Fruit fly (Drosophila melanogaster) whole organism, embryonic: Measurements from ENCODE around the gene CG11617.

Source experiments
- ATbp ChIP-seq: fragments of 200-800 bp; sonication (Bioruptor generic); optimal IDR thresholded peaks from 2 replicates; lab custom pipeline; 2017; ENCODE audit warnings: missing biosample characterization, mild to moderate bottlenecking, missing genetic modification characterization, missing genetic modification reagents
- Awh ChIP-seq: fragments of 200-800 bp; sonication (Bioruptor generic); IDR thresholded peaks from 2 replicates; pipeline ENCODE4, ENCODE4 v1.3.6; 2022; ENCODE audit warnings: missing biosample characterization, missing genetic modification characterization
- BtbVII ChIP-seq: fragments of 200-800 bp; sonication (Bioruptor generic); optimal IDR thresholded peaks from 3 replicates; lab custom pipeline; 2017; ENCODE audit warnings: missing biosample characterization, mild to moderate bottlenecking, missing genetic modification characterization
- CG10654 ChIP-seq: fragments of 200-800 bp; sonication (Bioruptor generic); optimal IDR thresholded peaks from 2 replicates; lab custom pipeline; 2016; ENCODE audit warnings: missing biosample characterization, missing genetic modification characterization
- CG11085 ChIP-seq: fragments of 200-800 bp; sonication (Bioruptor generic); IDR thresholded peaks from 2 replicates; pipeline ENCODE4 v1.3.6; 2022; ENCODE audit warnings: missing biosample characterization, missing genetic modification characterization
- CG11398 ChIP-seq: fragments of 200-800 bp; sonication (Bioruptor generic); optimal IDR thresholded peaks from 2 replicates; lab custom pipeline; 2016; ENCODE audit warnings: missing biosample characterization, missing genetic modification characterization
- CG11456 ChIP-seq: fragments of 200-800 bp; sonication (Bioruptor generic); IDR thresholded peaks from 3 replicates; pipeline ENCODE4 v1.3.6; 2022; ENCODE audit warnings: missing biosample characterization, missing genetic modification characterization
- CG11695 ChIP-seq: fragments of 200-800 bp; sonication (Bioruptor generic); IDR thresholded peaks from 3 replicates; pipeline ENCODE4 v1.3.6; 2022; ENCODE audit warnings: missing biosample characterization, missing genetic modification characterization
- CG11696 ChIP-seq: fragments of 200-800 bp; sonication (Bioruptor generic); IDR thresholded peaks from 2 replicates; pipeline ENCODE4 v1.3.6; 2022; ENCODE audit warnings: missing biosample characterization, missing genetic modification characterization
- CG12155 ChIP-seq: fragments of 200-800 bp; sonication (Bioruptor generic); optimal IDR thresholded peaks from 3 replicates; lab custom pipeline; 2016; ENCODE audit warnings: missing biosample characterization, missing genetic modification characterization
- CG13775 ChIP-seq: fragments of 200-800 bp; sonication (Bioruptor generic); optimal IDR thresholded peaks from 3 replicates; lab custom pipeline; 2017; ENCODE audit warnings: missing biosample characterization, mild to moderate bottlenecking, missing genetic modification characterization
- CG14014 ChIP-seq: fragments of 200-800 bp; sonication (Bioruptor generic); IDR thresholded peaks from 2 replicates; pipeline ENCODE4 v1.3.6; 2022; ENCODE audit warnings: missing biosample characterization, missing genetic modification characterization
- CG14441 ChIP-seq: fragments of 200-800 bp; sonication (Bioruptor generic); IDR thresholded peaks from 2 replicates; pipeline ENCODE4 v1.3.6; 2022; ENCODE audit warnings: missing biosample characterization, missing genetic modification characterization
- CG15514 ChIP-seq: fragments of 200-800 bp; sonication (Bioruptor generic); optimal IDR thresholded peaks from 3 replicates; lab custom pipeline; 2017; ENCODE audit warnings: missing biosample characterization, missing genetic modification characterization, mild to moderate bottlenecking, moderate library complexity, missing genetic modification reagents
- CG17385 ChIP-seq: fragments of 200-800 bp; sonication (Bioruptor generic); optimal IDR thresholded peaks from 3 replicates; lab custom pipeline; 2018; ENCODE audit warnings: missing biosample characterization, mild to moderate bottlenecking, missing genetic modification characterization
- CG2199 ChIP-seq: fragments of 200-800 bp; sonication (Bioruptor generic); IDR thresholded peaks from 3 replicates; pipeline ENCODE4 v1.3.6; 2022; ENCODE audit warnings: missing biosample characterization, missing genetic modification characterization
- CG32532 ChIP-seq: fragments of 200-800 bp; sonication (Bioruptor generic); IDR thresholded peaks from 2 replicates; pipeline ENCODE4 v1.3.6; 2022; ENCODE audit warnings: missing biosample characterization, missing genetic modification characterization
- CG4707 ChIP-seq: fragments of 200-800 bp; sonication (Bioruptor generic); optimal IDR thresholded peaks from 2 replicates; lab custom pipeline; 2018; ENCODE audit warnings: missing biosample characterization, mild to moderate bottlenecking, missing genetic modification characterization, moderate library complexity
- CG6689 ChIP-seq: fragments of 200-800 bp; sonication (Bioruptor generic); IDR thresholded peaks from 2 replicates; pipeline ENCODE4 v1.3.6; 2022; ENCODE audit warnings: missing biosample characterization, missing genetic modification characterization
- CG9817 ChIP-seq: fragments of 200-800 bp; sonication (Bioruptor generic); optimal IDR thresholded peaks from 2 replicates; lab custom pipeline; 2018; ENCODE audit warnings: missing biosample characterization, mild to moderate bottlenecking, missing genetic modification characterization, moderate library complexity
- CTCF ChIP-seq: fragments of 200-800 bp; sonication (Bioruptor generic); optimal IDR thresholded peaks from 2 replicates; lab custom pipeline; 2017; ENCODE audit warnings: missing biosample characterization, mild to moderate bottlenecking, missing genetic modification characterization, moderate library complexity
- Dbx ChIP-seq: fragments of 200-800 bp; sonication (Bioruptor generic); IDR thresholded peaks from 3 replicates; pipeline ENCODE4 v1.3.6; 2022; ENCODE audit warnings: missing biosample characterization, missing genetic modification characterization
- Deaf1 ChIP-seq: fragments of 200-800 bp; optimal IDR thresholded peaks from 3 replicates; lab custom pipeline; 2019; ENCODE audit warnings: missing biosample characterization, mild to moderate bottlenecking, missing genetic modification characterization, moderate library complexity
- Doc2 ChIP-seq: fragments of 200-800 bp; sonication (Bioruptor generic); IDR thresholded peaks from 2 replicates; pipeline ENCODE4 v1.3.6; 2022; ENCODE audit warnings: missing biosample characterization, missing genetic modification characterization
- Fer1 ChIP-seq: fragments of 200-800 bp; sonication (Bioruptor generic); optimal IDR thresholded peaks from 2 replicates; lab custom pipeline; 2017; ENCODE audit warnings: missing biosample characterization, mild to moderate bottlenecking, missing genetic modification characterization
- Fer3 ChIP-seq: fragments of 200-800 bp; sonication (Bioruptor generic); optimal IDR thresholded peaks from 2 replicates; lab custom pipeline; 2018; ENCODE audit warnings: missing biosample characterization, mild to moderate bottlenecking, missing genetic modification characterization, moderate library complexity
- HHEX ChIP-seq: fragments of 200-800 bp; sonication (Bioruptor generic); optimal IDR thresholded peaks from 3 replicates; lab custom pipeline; 2017; ENCODE audit warnings: missing biosample characterization, mild to moderate bottlenecking, missing genetic modification characterization, missing genetic modification reagents
- Nf-YA ChIP-seq: fragments of 200-800 bp; sonication (Bioruptor generic); IDR thresholded peaks from 2 replicates; pipeline ENCODE4 v1.3.6; 2022; ENCODE audit warnings: missing biosample characterization, missing genetic modification characterization
- Nf-YB ChIP-seq: fragments of 200-800 bp; sonication (Bioruptor generic); optimal IDR thresholded peaks from 3 replicates; lab custom pipeline; 2019; ENCODE audit warnings: missing biosample characterization, mild to moderate bottlenecking, missing genetic modification characterization, moderate library complexity
- Pdp1 ChIP-seq, 2 experiments: fragments of 200-800 bp; sonication (Bioruptor generic); optimal IDR thresholded peaks; 3 replicates each; lab custom pipeline; 2016; ENCODE audit warnings: missing biosample characterization in 2 of 2, missing genetic modification characterization in 2 of 2, mild to moderate bottlenecking in 1 of 2, moderate library complexity in 1 of 2
- Rfx ChIP-seq: fragments of 200-800 bp; sonication (Bioruptor generic); IDR thresholded peaks from 2 replicates; pipeline ENCODE4 v1.3.6; 2022; ENCODE audit warnings: missing biosample characterization, missing genetic modification characterization
- Scr ChIP-seq: fragments of 200-800 bp; sonication (Bioruptor generic); IDR thresholded peaks from 2 replicates; pipeline ENCODE4 v1.3.6; 2022; ENCODE audit warnings: missing biosample characterization, missing genetic modification characterization; ENCODE audit not compliant: partially characterized antibody
- br ChIP-seq: fragments of >200 bp; optimal IDR thresholded peaks from 2 replicates; lab custom pipeline; 2017
- cwo ChIP-seq: fragments of 200-800 bp; sonication (Bioruptor generic); optimal IDR thresholded peaks from 3 replicates; lab custom pipeline; 2017; ENCODE audit warnings: missing biosample characterization, missing genetic modification characterization, mild to moderate bottlenecking, moderate library complexity, missing genetic modification reagents
- dpn ChIP-seq, 2 experiments: fragments of 200-800 bp; sonication (Bioruptor generic); optimal IDR thresholded peaks; 3 replicates each; lab custom pipeline; 2016; ENCODE audit warnings: missing biosample characterization in 2 of 2, missing genetic modification characterization in 2 of 2
- dysf ChIP-seq: fragments of 200-800 bp; sonication (Bioruptor generic); IDR thresholded peaks from 3 replicates; pipeline ENCODE4 v1.3.6; 2022; ENCODE audit warnings: missing biosample characterization, missing genetic modification characterization
- gcm ChIP-seq: fragments of 200-800 bp; sonication (Bioruptor generic); optimal IDR thresholded peaks from 2 replicates; lab custom pipeline; 2019; ENCODE audit warnings: missing biosample characterization, mild to moderate bottlenecking, missing genetic modification characterization, moderate library complexity
- ind ChIP-seq: fragments of 200-800 bp; sonication (Bioruptor generic); optimal IDR thresholded peaks from 3 replicates; lab custom pipeline; 2016; ENCODE audit warnings: missing biosample characterization, missing genetic modification characterization
- klu ChIP-seq: fragments of 200-800 bp; sonication (Bioruptor generic); IDR thresholded peaks from 2 replicates; pipeline ENCODE4 v1.3.6; 2022; ENCODE audit warnings: missing biosample characterization, missing genetic modification characterization
- lab ChIP-seq: fragments of 200-800 bp; sonication (Bioruptor generic); optimal IDR thresholded peaks from 3 replicates; lab custom pipeline; 2017; ENCODE audit warnings: missing biosample characterization, missing genetic modification characterization, mild to moderate bottlenecking, moderate library complexity, missing genetic modification reagents
- lilli ChIP-seq: fragments of 200-800 bp; sonication (Bioruptor generic); optimal IDR thresholded peaks from 3 replicates; lab custom pipeline; 2016; ENCODE audit warnings: missing biosample characterization, missing genetic modification characterization
- oc ChIP-seq: fragments of 200-800 bp; sonication (Bioruptor generic); optimal IDR thresholded peaks from 2 replicates; lab custom pipeline; 2018; ENCODE audit warnings: missing biosample characterization, mild to moderate bottlenecking, missing genetic modification characterization, moderate library complexity
- onecut ChIP-seq: fragments of 200-800 bp; sonication (Bioruptor generic); IDR thresholded peaks from 2 replicates; pipeline ENCODE4 v1.3.6; 2022; ENCODE audit warnings: missing biosample characterization, missing genetic modification characterization
- phol ChIP-seq: fragments of 200-800 bp; sonication (Bioruptor generic); optimal IDR thresholded peaks from 3 replicates; lab custom pipeline; 2018; ENCODE audit warnings: missing biosample characterization, mild to moderate bottlenecking, missing genetic modification characterization, moderate library complexity
- scrt ChIP-seq: fragments of 200-800 bp; sonication (Bioruptor generic); optimal IDR thresholded peaks from 2 replicates; lab custom pipeline; 2018; ENCODE audit warnings: missing biosample characterization, mild to moderate bottlenecking, missing genetic modification characterization, moderate library complexity
- sd ChIP-seq: fragments of 200-800 bp; sonication (Bioruptor generic); optimal IDR thresholded peaks from 3 replicates; lab custom pipeline; 2018; ENCODE audit warnings: missing biosample characterization, mild to moderate bottlenecking, missing genetic modification characterization, moderate library complexity
- sr ChIP-seq: fragments of 200-800 bp; sonication (Bioruptor generic); IDR thresholded peaks from 3 replicates; pipeline ENCODE4 v1.3.6; 2022; ENCODE audit warnings: missing biosample characterization, missing genetic modification characterization
- stc ChIP-seq: fragments of 200-800 bp; sonication (Bioruptor generic); IDR thresholded peaks from 2 replicates; pipeline ENCODE4 v1.3.6; 2022; ENCODE audit warnings: missing biosample characterization, missing genetic modification characterization
- stwl ChIP-seq: fragments of 200-800 bp; sonication (Bioruptor generic); optimal IDR thresholded peaks from 3 replicates; lab custom pipeline; 2018; ENCODE audit warnings: missing biosample characterization, mild to moderate bottlenecking, missing genetic modification characterization, moderate library complexity

The CG11617 gene

dm6 chr2L:244559-244958 is 37.5 kb upstream of the CG11617 start (continued):
- TF ChIP-seq Scr (no peak), ind (GFP tag; lab: Kevin White, UChicago) (no peak), Deaf1 (tag; lab: Kevin White, UChicago) (peak; percentile 67), CG11398 (GFP tag; lab: Kevin White, UChicago) (no peak), ATbp (no peak), Doc2 (GFP tag; lab: Robert Waterston, UW) (no peak), CG17385 (GFP tag; lab: Kevin White, UChicago) (peak; percentile 14), CTCF (GFP tag; lab: Kevin White, UChicago) (no peak), CG2199 (0 out of 3 replicates have a peak, but pooled peaks have one; percentile 11), oc (tag; lab: Kevin White, UChicago) (peak; percentile 9), scrt (no peak), CG14014 (GFP tag; lab: Robert Waterston, UW) (no peak), stwl (tag; lab: Kevin White, UChicago) (no peak), CG12155 (GFP tag; lab: Kevin White, UChicago) (peak; percentile 7), Nf-YA (GFP tag; lab: Robert Waterston, UW) (no peak), sd (tag; lab: Kevin White, UChicago) (peak; percentile 45), onecut (GFP tag; lab: Robert Waterston, UW) (peak; percentile 75)

- TF ChIP-seq CG15514 (GFP tag; lab: Kevin White, UChicago) (peak; percentile 29), Awh (GFP tag; lab: Robert Waterston, UW) (no peak), Pdp1 (GFP tag; optimal IDR thresholded peaks at IDR 0.05; lab: Kevin White, UChicago) (peak in 1 of 2 experiments; percentile 8), stc (GFP tag; lab: Robert Waterston, UW) (peak; percentile 29; the same call in 1 of the 2 replicates), ind (GFP tag; lab: Kevin White, UChicago) (peak; percentile 31), CG6689 (GFP tag; lab: Robert Waterston, UW) (peak; percentile 36; the same call in 1 of the 2 replicates), dpn (GFP tag; optimal IDR thresholded peaks at IDR 0.05; lab: Kevin White, UChicago) (no peak), CG10654 (GFP tag; lab: Kevin White, UChicago) (peak; percentile 6), Dbx (GFP tag; lab: Robert Waterston, UW) (0 out of 3 replicates have a peak, but pooled peaks have one; percentile 13), CG4707 (GFP tag; lab: Kevin White, UChicago) (no peak), lab (peak; percentile 53), Fer1 (GFP tag; lab: Kevin White, UChicago) (peak; percentile 21), CG17385 (GFP tag; lab: Kevin White, UChicago) (peak; percentile 24), Rfx (peak; percentile 41; the same call in 1 of the 2 replicates), CG14014 (GFP tag; lab: Robert Waterston, UW) (0 out of 2 replicates have a peak, but pooled peaks have one; percentile 33), CG11696 (GFP tag; lab: Robert Waterston, UW) (0 out of 2 replicates have a peak, but pooled peaks have one; percentile 24), CG12155 (GFP tag; lab: Kevin White, UChicago) (no peak), BtbVII (peak; percentile 24), CG11695 (GFP tag; lab: Robert Waterston, UW) (peak; percentile 35; the same call in 1 of the 3 replicates), CG14441 (GFP tag; lab: Robert Waterston, UW) (peak; percentile 54; the same call in 1 of the 2 replicates), CG32532 (GFP tag; lab: Robert Waterston, UW) (peak; percentile 65), CG9817 (tag; lab: Kevin White, UChicago) (peak; percentile 24), dysf (GFP tag; lab: Robert Waterston, UW) (peak; percentile 52; the same call in 2 of the 3 replicates), cwo (GFP tag; lab: Kevin White, UChicago) (peak; percentile 42), CG11456 (GFP tag; lab: Robert Waterston, UW) (0 out of 3 replicates have a peak, but pooled peaks have one; percentile 35), br (no peak), sr (GFP tag; lab: Robert Waterston, UW) (no peak), klu (GFP tag; lab: Robert Waterston, UW) (0 out of 2 replicates have a peak, but pooled peaks have one; percentile 16), lilli (GFP tag; lab: Kevin White, UChicago) (peak; percentile 34), Nf-YB (GFP tag; lab: Kevin White, UChicago) (peak; percentile 30), CG11085 (GFP tag; lab: Robert Waterston, UW) (no peak), gcm (GFP tag; lab: Kevin White, UChicago) (no peak), Fer3 (tag; lab: Kevin White, UChicago) (peak; percentile 28), CG13775 (GFP tag; lab: Kevin White, UChicago) (peak; percentile 9), HHEX (GFP tag; lab: Kevin White, UChicago) (peak; percentile 6), phol (tag; lab: Kevin White, UChicago) (no peak)
Observed at dm6 chr2L:243819-244218, 36.7 kb upstream of the CG11617 start.
